Fruit fly (Drosophila melanogaster): ENCODE measurements around the gene CG4042.

CG4042 gene

DNA sequence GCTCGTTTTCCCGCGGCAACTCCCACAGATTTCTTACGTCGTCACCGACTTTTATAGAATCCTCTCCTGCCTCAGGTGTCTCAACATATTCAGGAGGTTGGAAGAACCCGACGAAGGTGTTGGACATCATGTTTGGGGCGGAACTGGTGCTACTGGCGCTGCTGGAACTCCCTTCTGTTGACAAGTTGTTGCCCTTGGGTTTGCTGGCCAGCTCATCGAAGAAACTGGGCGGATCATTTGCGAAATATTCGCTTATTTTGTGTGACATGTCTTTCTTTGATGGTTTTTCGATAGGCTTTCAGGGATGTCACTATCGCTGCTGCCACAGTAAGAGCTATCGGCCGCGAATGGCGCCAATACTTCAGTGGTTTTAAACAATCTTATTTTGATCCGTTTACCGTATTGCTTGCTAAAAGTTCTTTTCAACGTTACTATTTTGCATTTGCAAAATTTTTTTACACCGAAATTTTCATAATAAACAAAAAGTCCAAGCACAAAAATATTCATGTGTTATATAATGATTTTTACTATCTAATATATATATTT, 16.6 kb upstream of the CG4042 start, which contains the start of gene CG11396 (continued):
- TF ChIP-seq Pdp1 (GFP tag; optimal IDR thresholded peaks at IDR 0.05) (peak in 1 of 2 experiments; percentile 68), Opbp (GFP tag; IDR thresholded peaks at IDR 0.05; ENCODE audit: partially characterized antibody) (peak; percentile 95), E2f2 (GFP tag; IDR thresholded peaks at IDR 0.05) (peak; percentile 98), CG3281 (GFP tag; optimal IDR thresholded peaks at IDR 0.05) (no peak), crc (GFP tag; optimal IDR thresholded peaks at IDR 0.05) (no peak), chinmo (GFP tag; IDR thresholded peaks at IDR 0.05; ENCODE audit: partially characterized antibody) (peak; percentile 97), D19A (tag; optimal IDR thresholded peaks at IDR 0.05) (no peak), Rfx (GFP tag; IDR thresholded peaks at IDR 0.05) (peak; percentile 58), Usf (GFP tag; optimal IDR thresholded peaks at IDR 0.05) (no peak), Dll (GFP tag; IDR thresholded peaks at IDR 0.05; ENCODE audit: partially characterized antibody) (peak; percentile 94), mld (GFP tag; IDR thresholded peaks at IDR 0.05; ENCODE audit: partially characterized antibody) (peak; percentile 91), chm (GFP tag; IDR thresholded peaks at IDR 0.05) (no peak), CG2129 (GFP tag; IDR thresholded peaks at IDR 0.05; ENCODE audit: partially characterized antibody) (peak; percentile 74), CG12219 (GFP tag; optimal IDR thresholded peaks at IDR 0.05) (no peak), CG8290 (GFP tag; optimal IDR thresholded peaks at IDR 0.05) (peak; percentile 24), CG8290 (tag; optimal IDR thresholded peaks at IDR 0.05) (no peak), nerfin-1 (tag; optimal IDR thresholded peaks at IDR 0.05) (no peak), zen (tag; optimal IDR thresholded peaks at IDR 0.05) (no peak), CG10321 (GFP tag; IDR thresholded peaks at IDR 0.05) (no peak), HmgZ (tag; optimal IDR thresholded peaks at IDR 0.05) (peak; percentile 4), bcd (GFP tag; optimal IDR thresholded peaks at IDR 0.05) (no peak), nerfin-2 (GFP tag; IDR thresholded peaks at IDR 0.05; ENCODE audit: partially characterized antibody) (peak; percentile 79), CG8359 (GFP tag; optimal IDR thresholded peaks at IDR 0.05; ENCODE audit: borderline replicate concordance) (no peak), CG16813 (GFP tag; IDR thresholded peaks at IDR 0.05; ENCODE audit: partially characterized antibody) (peak; percentile 90), Sin3A (optimal IDR thresholded peaks at IDR 0.05) (peak; percentile 43), YL-1 (GFP tag; optimal IDR thresholded peaks at IDR 0.05) (peak; percentile 10), pho (GFP tag; optimal IDR thresholded peaks at IDR 0.05) (no peak), MESR4 (GFP tag; optimal IDR thresholded peaks at IDR 0.05) (peak; percentile 95), stc (GFP tag; IDR thresholded peaks at IDR 0.05) (no peak), CG1647 (GFP tag; optimal IDR thresholded peaks at IDR 0.05) (no peak), Oli (tag; optimal IDR thresholded peaks at IDR 0.05) (no peak), CG10654 (GFP tag; optimal IDR thresholded peaks at IDR 0.05) (no peak), disco-r (GFP tag; optimal IDR thresholded peaks at IDR 0.05) (no peak), CG13287 (GFP tag; IDR thresholded peaks at IDR 0.05; ENCODE audit: partially characterized antibody) (peak; percentile 97), al (GFP tag; IDR thresholded peaks at IDR 0.05) (no peak), CG17829 (tag; optimal IDR thresholded peaks at IDR 0.05) (peak; percentile 0), CG4617 (GFP tag; optimal IDR thresholded peaks at IDR 0.05; ENCODE audit: borderline replicate concordance) (peak; percentile 33), sens (GFP tag) (peak; percentile 52), CG13775 (GFP tag; optimal IDR thresholded peaks at IDR 0.05) (no peak), NC2β (GFP tag; optimal IDR thresholded peaks at IDR 0.05) (no peak), Sox100B (GFP tag; optimal IDR thresholded peaks at IDR 0.05) (no peak), peb (GFP tag; IDR thresholded peaks at IDR 0.05) (no peak), CG17612 (GFP tag; IDR thresholded peaks at IDR 0.05) (no peak), her (GFP tag; optimal IDR thresholded peaks at IDR 0.05) (peak; percentile 5), bbx (GFP tag; IDR thresholded peaks at IDR 0.05; ENCODE audit: partially characterized antibody) (peak; percentile 97), dysf (GFP tag; IDR thresholded peaks at IDR 0.05) (no peak), CG34224 (GFP tag; IDR thresholded peaks at IDR 0.05; ENCODE audit: partially characterized antibody) (peak; percentile 95), phol (tag; optimal IDR thresholded peaks at IDR 0.05) (peak; percentile 14), CG7786 (GFP tag; optimal IDR thresholded peaks at IDR 0.05) (no peak), row (GFP tag; IDR thresholded peaks at IDR 0.05) (peak; percentile 45; the same call in 2 of the 3 replicates)

All from whole organism, embryonic.